Worm (Caenorhabditis elegans): ENCODE measurements around the gene Y57A10A.29.

Gene Y57A10A.29

ce11 chrII:12324159-12324558, 44.8 kb downstream of the Y57A10A.29 start, which contains the start of gene sre-56:
TSS of gene sre-56 (plus strand) at chrII:12324459.
- TF ChIP-seq flt-1 (GFP tag; IDR thresholded peaks at IDR 0.05) (no peak), ztf-23 (GFP tag; IDR thresholded peaks at IDR 0.05) (no peak), cog-1 (tag; optimal IDR thresholded peaks at IDR 0.05) (no peak), ztf-29 (GFP tag; IDR thresholded peaks at IDR 0.05) (no peak), med-1 (GFP tag; optimal IDR thresholded peaks at IDR 0.05; ENCODE audit: insufficient read depth) (no peak), T22C8.4 (GFP tag; IDR thresholded peaks at IDR 0.05) (no peak), klf-2 (GFP tag; conservative IDR thresholded peaks at IDR 0.05) (no peak)

DNA sequence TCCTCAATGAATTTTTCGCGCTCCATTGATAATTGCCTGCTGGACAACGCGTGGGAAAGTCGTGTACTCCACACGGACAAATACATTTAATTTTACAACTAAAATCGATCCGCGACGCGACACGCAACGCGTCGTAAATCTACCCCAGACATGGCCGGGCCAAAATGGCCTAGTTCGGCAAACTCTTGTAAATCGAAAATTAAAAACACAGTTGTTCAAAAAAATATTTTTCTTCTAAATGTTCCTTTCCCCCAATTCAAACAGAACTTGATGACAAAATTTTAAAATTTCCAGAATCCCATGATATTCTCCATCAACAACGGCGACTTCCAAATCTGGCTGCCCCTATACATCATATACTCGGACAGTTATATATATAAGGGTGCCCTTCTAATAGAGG, 49.6 kb downstream of the Y57A10A.29 start, which contains the start of gene sre-55:
Gene sre-55, plus strand, starts transcription at position 301 of the 400 bp plus-strand sequence.
- no peak for TF ChIP-seq ref-1 (GFP tag; conservative IDR thresholded peaks at IDR 0.05)
- no peak for TF ChIP-seq ztf-23 (GFP tag; IDR thresholded peaks at IDR 0.05)
- no peak for TF ChIP-seq cog-1 (tag; optimal IDR thresholded peaks at IDR 0.05)
- no peak for TF ChIP-seq T22C8.4 (GFP tag; IDR thresholded peaks at IDR 0.05)
- TF ChIP-seq flt-1 (GFP tag; IDR thresholded peaks at IDR 0.05) = no peak
- TF ChIP-seq ztf-29 (GFP tag; IDR thresholded peaks at IDR 0.05) = no peak
- no peak for TF ChIP-seq klf-2 (GFP tag; conservative IDR thresholded peaks at IDR 0.05)
- no peak for TF ChIP-seq med-1 (GFP tag; optimal IDR thresholded peaks at IDR 0.05; ENCODE audit: insufficient read depth)
- TF ChIP-seq tab-1 (GFP tag; IDR thresholded peaks at IDR 0.05) = no peak
